Worm (Caenorhabditis elegans): Measurements from ENCODE around the gene F37C4.4.

Gene F37C4.4

DNA sequence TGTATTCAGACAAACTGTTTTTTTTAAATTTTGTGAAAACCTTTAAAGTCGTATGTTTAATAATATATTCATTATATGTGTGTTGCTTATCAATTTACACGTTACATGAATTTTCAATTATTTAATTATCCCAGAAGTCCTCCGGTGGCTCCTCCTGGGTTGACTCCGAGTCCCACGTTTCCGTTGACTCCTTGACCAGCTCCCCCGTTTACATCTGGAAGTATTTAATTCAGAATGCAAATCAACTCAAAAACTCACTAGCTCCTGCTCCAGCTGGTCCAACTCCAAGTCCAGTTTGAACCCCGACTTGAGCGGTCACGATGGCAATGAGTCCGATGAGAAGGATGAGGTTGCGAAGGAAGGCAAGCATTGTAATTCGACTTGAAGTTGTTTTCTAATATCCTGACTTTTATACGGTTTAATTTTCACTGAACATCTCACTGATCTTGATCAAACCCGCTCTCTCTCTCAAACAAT lies 26.9 kb downstream of the F37C4.4 start, which contains the start of gene F56D6.8:
Gene F56D6.8 (minus strand): TSS at position 427 of the 477 bp plus-strand sequence.
- TF ChIP-seq skn-1 (tag; optimal IDR thresholded peaks at IDR 0.05) (no peak), unc-62 (GFP tag; optimal IDR thresholded peaks at IDR 0.05 in 1 of 2) (peak in 1 of 2 experiments; percentile 74), unc-62 (tag; optimal IDR thresholded peaks at IDR 0.05) (no peak), Y75B8A.6 (GFP tag; IDR thresholded peaks at IDR 0.05) (no peak), ces-1 (GFP tag; optimal IDR thresholded peaks at IDR 0.05) (no peak), arid-1 (GFP tag; conservative IDR thresholded peaks at IDR 0.05) (no peak), ZK337.2 (GFP tag; IDR thresholded peaks at IDR 0.05) (no peak), mes-2 (tag; optimal IDR thresholded peaks at IDR 0.05; ENCODE audit: poor library complexity, severe bottlenecking) (no peak)

DNA sequence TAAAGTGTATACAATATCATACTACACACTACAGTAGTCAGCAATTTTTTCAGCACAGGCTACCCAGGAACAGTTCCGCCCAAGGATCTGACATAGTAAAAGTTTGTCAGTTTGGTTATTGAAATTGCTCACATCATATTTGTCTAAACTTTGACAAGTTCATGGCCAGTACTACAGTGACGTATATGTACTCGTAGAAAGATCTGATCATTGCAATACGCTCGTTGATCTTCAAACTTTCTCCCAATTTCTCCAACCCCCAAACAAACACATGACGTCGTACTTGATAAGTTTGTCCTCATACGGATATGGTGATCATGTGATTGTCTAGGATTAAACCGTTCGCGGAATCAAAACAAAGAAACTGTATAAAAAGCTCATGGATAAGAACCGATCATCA lies 27.7 kb downstream of the F37C4.4 start, which contains the start of gene dct-8:
Gene dct-8 (plus strand): TSS at position 301 of the 400 bp plus-strand sequence.
- TF ChIP-seq nhr-111 (GFP tag; optimal IDR thresholded peaks at IDR 0.05): no peak
- TF ChIP-seq ceh-32 (tag; optimal IDR thresholded peaks at IDR 0.05; ENCODE audit: poor library complexity): no peak
- TF ChIP-seq Y48G9A.11 (GFP tag; IDR thresholded peaks at IDR 0.05): no peak
- no peak for TF ChIP-seq ceh-44 (GFP tag; IDR thresholded peaks at IDR 0.05)
- no peak for TF ChIP-seq daf-12 (tag; optimal IDR thresholded peaks at IDR 0.05)

DNA sequence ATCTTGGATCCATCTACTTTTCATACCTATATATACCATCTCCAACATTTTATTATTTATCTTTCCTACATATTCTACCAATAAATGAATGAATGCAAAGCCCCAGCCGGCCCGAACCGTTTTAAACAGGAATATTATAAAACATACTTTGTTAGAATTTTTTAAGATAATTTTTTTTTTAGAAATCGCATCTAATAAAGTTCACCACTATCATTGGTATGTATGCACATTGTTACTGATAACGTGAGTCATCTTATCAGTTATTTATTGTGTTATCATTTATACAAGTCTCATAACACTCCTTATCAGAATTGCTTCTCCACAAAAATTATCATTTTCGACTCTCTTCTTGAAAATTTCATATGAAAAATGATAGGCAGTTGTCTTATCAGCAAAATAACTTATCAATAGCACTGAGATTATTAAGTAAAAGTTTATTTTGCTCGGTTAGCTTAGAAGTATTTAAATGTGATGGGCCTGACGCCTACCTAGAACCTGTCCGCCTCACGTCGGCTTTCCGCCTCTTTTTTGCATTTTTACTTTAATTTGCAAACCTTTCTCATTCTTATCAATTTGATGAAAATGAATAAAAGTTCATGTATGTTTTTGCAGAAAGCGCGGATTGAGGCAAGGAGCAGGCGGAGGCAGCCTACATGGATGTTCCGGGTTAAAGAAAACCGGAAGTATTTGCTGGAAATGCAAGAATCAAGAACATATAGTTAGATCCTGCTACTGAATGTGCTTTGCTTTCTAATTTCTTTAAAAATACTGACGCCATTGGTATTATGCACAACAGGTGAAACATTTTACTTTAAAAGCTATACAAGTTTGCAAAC lies 32.8 kb downstream of the F37C4.4 start, which contains the start of gene srz-62:
Gene srz-62 (plus strand): TSS at position 786 of the 836 bp plus-strand sequence.
- TF ChIP-seq zfp-3 (GFP tag; conservative IDR thresholded peaks at IDR 0.05) (0 out of 2 replicates have a peak, but pooled peaks have one; percentile 26), daf-12 (tag; optimal IDR thresholded peaks at IDR 0.05) (no peak), Y105C5A.15 (GFP tag; IDR thresholded peaks at IDR 0.05) (no peak), ztf-11 (tag; optimal IDR thresholded peaks at IDR 0.05) (no peak), egl-43 (GFP tag; IDR thresholded peaks at IDR 0.05) (no peak), nhr-25 (tag; optimal IDR thresholded peaks at IDR 0.05; ENCODE audit: borderline replicate concordance, insufficient read depth) (no peak), mdl-1 (tag; optimal IDR thresholded peaks at IDR 0.05) (peak in 1 of 2 experiments; percentile 70), jun-1 (tag; optimal IDR thresholded peaks at IDR 0.05) (peak; percentile 80), aha-1 (tag) (peak; percentile 71), tag-97 (GFP tag; IDR thresholded peaks at IDR 0.05) (no peak), lir-3 (tag; optimal IDR thresholded peaks at IDR 0.05) (no peak), hlh-11 (tag; optimal IDR thresholded peaks at IDR 0.05) (peak; percentile 86), aly-2 (tag; optimal IDR thresholded peaks at IDR 0.05) (no peak), dve-1 (tag; optimal IDR thresholded peaks at IDR 0.05; ENCODE audit: insufficient read depth) (no peak), T20F7.1 (GFP tag; optimal IDR thresholded peaks at IDR 0.05) (peak; percentile 53), mdt-29 (GFP tag; IDR thresholded peaks at IDR 0.05) (no peak), ceh-20 (GFP tag; IDR thresholded peaks at IDR 0.05) (peak; percentile 66; the same call in 1 of the 2 replicates), pqm-1 (tag; optimal IDR thresholded peaks at IDR 0.05) (peak; percentile 100), tra-1 (GFP tag; IDR thresholded peaks at IDR 0.05) (peak; percentile 95), mxl-2 (GFP tag; conservative IDR thresholded peaks at IDR 0.05) (no peak), lin-29 (GFP tag; IDR thresholded peaks at IDR 0.05) (no peak), ceh-82 (tag; optimal IDR thresholded peaks at IDR 0.05) (no peak), mxl-3 (GFP tag; optimal IDR thresholded peaks at IDR 0.05) (peak; percentile 13), nhr-10 (tag; optimal IDR thresholded peaks at IDR 0.05) (no peak), lin-1 (GFP tag; IDR thresholded peaks at IDR 0.05) (peak; percentile 97), D1046.2 (GFP tag; IDR thresholded peaks at IDR 0.05) (no peak), spr-1 (tag; optimal IDR thresholded peaks at IDR 0.05) (no peak), dmd-6 (GFP tag; IDR thresholded peaks at IDR 0.05) (peak; percentile 99), php-3 (GFP tag; IDR thresholded peaks at IDR 0.05) (peak; percentile 98), fos-1 (tag; optimal IDR thresholded peaks at IDR 0.05) (peak; percentile 87), duxl-1 (tag; optimal IDR thresholded peaks at IDR 0.05; ENCODE audit: poor library complexity) (peak; percentile 47), zag-1 (tag; optimal IDR thresholded peaks at IDR 0.05) (no peak), daf-16 (GFP tag; optimal IDR thresholded peaks at IDR 0.05) (peak in 1 of 2 experiments; percentile 76), daf-16 (tag; optimal IDR thresholded peaks at IDR 0.05) (peak; percentile 97)

Data from whole organism, L4 larva.